Worm (Caenorhabditis elegans) whole organism, L1 larva: ENCODE data around the gene Y73F8A.10.
A peak's percentile ranks its signal among the peaks of the same experiment; 100 is the strongest.

Experiments used
- alr-1 ChIP-seq: fragments of 200-800 bp; sonication (Bioruptor generic); optimal IDR thresholded peaks from 2 replicates; lab custom pipeline; 2018; ENCODE audit warnings: borderline replicate concordance, mild to moderate bottlenecking, missing genetic modification characterization, missing compliant biosample characterization
- ama-1 ChIP-seq: fragments of 150-350 bp; optimal IDR thresholded peaks from 2 replicates; lab custom pipeline; 2014
- ceh-8 ChIP-seq: fragments of 200-800 bp; sonication (Bioruptor generic); optimal IDR thresholded peaks from 2 replicates; lab custom pipeline; 2018; ENCODE audit warnings: mild to moderate bottlenecking, missing genetic modification characterization, moderate library complexity, missing compliant biosample characterization
- ceh-82 ChIP-seq, 3 experiments: fragments of 150-350 bp in 1 of 3; sonication (generic microtip) in 2 of 3; optimal IDR thresholded peaks; 2 replicates each; lab custom pipeline; 2014 to 2017; ENCODE audit warnings: missing biosample characterization in 3 of 3, missing genetic modification characterization in 3 of 3
- ces-1 ChIP-seq: fragments of 150-350 bp; optimal IDR thresholded peaks from 2 replicates; lab custom pipeline; 2014; ENCODE audit warnings: missing biosample characterization, missing genetic modification reagents, missing genetic modification characterization
- dpl-1 ChIP-seq, 3 experiments: fragments of 150-350 bp in 2 of 3; sonication (generic microtip) in 1 of 3; optimal IDR thresholded peaks; 2 replicates each; lab custom pipeline; 2014 to 2017; ENCODE audit warnings: missing biosample characterization in 3 of 3, missing genetic modification characterization in 3 of 3, missing genetic modification reagents in 3 of 3
- dsc-1 ChIP-seq: sonication (generic microtip); optimal IDR thresholded peaks from 2 replicates; lab custom pipeline; 2016; ENCODE audit warnings: mild to moderate bottlenecking, missing genetic modification characterization, missing compliant biosample characterization
- efl-1 ChIP-seq, 4 experiments: fragments of 150-350 bp; optimal IDR thresholded peaks in 3 of 4; peaks in 1 of 4; 1 replicate in 1 of 4; 2 replicates in 3 of 4; lab custom pipeline; 2014; ENCODE audit warnings: missing biosample characterization in 2 of 4, missing genetic modification characterization in 2 of 4, missing genetic modification reagents in 2 of 4
- egl-13 ChIP-seq: sonication (generic microtip); optimal IDR thresholded peaks from 2 replicates; lab custom pipeline; 2016; ENCODE audit warnings: missing genotype, missing genetic modification reagents, missing genetic modification characterization, missing compliant biosample characterization
- egl-27 ChIP-seq, 2 experiments: fragments of 150-350 bp in 1 of 2; sonication (generic microtip); optimal IDR thresholded peaks; 3 replicates each; lab custom pipeline; 2017 to 2018; ENCODE audit warnings: missing biosample characterization in 2 of 2, missing genetic modification characterization in 2 of 2, missing genetic modification reagents in 2 of 2
- elt-3 ChIP-seq, 6 experiments: fragments of 150-350 bp in 1 of 6; sonication (generic microtip); optimal IDR thresholded peaks; 2 replicates each; lab custom pipeline; 2017 to 2018; ENCODE audit warnings: missing biosample characterization in 6 of 6, missing genetic modification characterization in 6 of 6, inconsistent platforms in 1 of 6
- ets-5 ChIP-seq: fragments of 200-800 bp; sonication (Bioruptor generic); IDR thresholded peaks from 2 replicates; pipeline ENCODE4 v1.3.6; 2022; ENCODE audit warnings: missing genetic modification characterization, missing compliant biosample characterization
- fkh-10 ChIP-seq: sonication (generic microtip); optimal IDR thresholded peaks from 2 replicates; lab custom pipeline; 2017; ENCODE audit warnings: missing biosample characterization, missing genetic modification reagents, missing genetic modification characterization
- fkh-8 ChIP-seq: sonication (generic microtip); optimal IDR thresholded peaks from 2 replicates; lab custom pipeline; 2016; ENCODE audit warnings: mild to moderate bottlenecking, missing genetic modification characterization, missing compliant biosample characterization
- grh-1 ChIP-seq: fragments of 200-800 bp; sonication (Bioruptor generic); IDR thresholded peaks from 2 replicates; pipeline ENCODE4 v1.3.6; 2022; ENCODE audit warnings: missing genetic modification reagents, missing genetic modification characterization, missing compliant biosample characterization
- hlh-17 ChIP-seq: fragments of 200-800 bp; sonication (Bioruptor generic); optimal IDR thresholded peaks from 2 replicates; lab custom pipeline; 2018; ENCODE audit warnings: missing genetic modification characterization, mild to moderate bottlenecking, missing compliant biosample characterization, moderate library complexity, borderline replicate concordance
- hpl-2 ChIP-seq: fragments of 150-350 bp; optimal IDR thresholded peaks from 2 replicates; lab custom pipeline; 2014; ENCODE audit warnings: missing biosample characterization, missing genetic modification reagents, missing genetic modification characterization
- irx-1 ChIP-seq: sonication (generic microtip); optimal IDR thresholded peaks from 2 replicates; lab custom pipeline; 2016; ENCODE audit warnings: missing genetic modification characterization, missing compliant biosample characterization
- isw-1 ChIP-seq: fragments of 200-800 bp; sonication (Bioruptor generic); IDR thresholded peaks from 2 replicates; pipeline ENCODE4 v1.3.6; 2022; ENCODE audit warnings: missing genetic modification characterization, missing compliant biosample characterization
- lin-35 ChIP-seq, 2 experiments: fragments of 150-350 bp; optimal IDR thresholded peaks; 2 replicates each; lab custom pipeline; 2014; ENCODE audit warnings: missing biosample characterization in 2 of 2, missing genetic modification characterization in 2 of 2, missing genetic modification reagents in 2 of 2
- lin-39 ChIP-seq: fragments of 150-350 bp; optimal IDR thresholded peaks from 2 replicates; lab custom pipeline; 2014; ENCODE audit warnings: missing biosample characterization, missing genetic modification reagents, missing genetic modification characterization
- lsy-2 ChIP-seq, 2 experiments: fragments of 150-350 bp; optimal IDR thresholded peaks; 2 replicates each; lab custom pipeline; 2014; ENCODE audit warnings: missing biosample characterization in 2 of 2, missing genetic modification characterization in 2 of 2
- mep-1 ChIP-seq: fragments of 150-350 bp; optimal IDR thresholded peaks from 2 replicates; lab custom pipeline; 2014; ENCODE audit warnings: missing biosample characterization, missing genetic modification characterization
- nhr-11 ChIP-seq: fragments of 150-350 bp; optimal IDR thresholded peaks from 2 replicates; lab custom pipeline; 2014; ENCODE audit warnings: missing biosample characterization, missing genetic modification characterization
- nhr-12 ChIP-seq: sonication (generic microtip); optimal IDR thresholded peaks from 2 replicates; lab custom pipeline; 2017; ENCODE audit warnings: missing biosample characterization, missing genetic modification characterization
- nhr-20 ChIP-seq: sonication (generic microtip); optimal IDR thresholded peaks from 2 replicates; lab custom pipeline; 2016; ENCODE audit warnings: mild to moderate bottlenecking, missing genetic modification characterization, missing compliant biosample characterization
- nhr-47 ChIP-seq: sonication (generic microtip); optimal IDR thresholded peaks from 2 replicates; lab custom pipeline; 2016; ENCODE audit warnings: mild to moderate bottlenecking, missing genetic modification characterization, moderate library complexity, missing compliant biosample characterization
- nhr-71 ChIP-seq: sonication (generic microtip); optimal IDR thresholded peaks from 2 replicates; lab custom pipeline; 2016; ENCODE audit warnings: mild to moderate bottlenecking, missing genetic modification characterization, moderate library complexity, missing compliant biosample characterization
- nhr-84 ChIP-seq: sonication (generic microtip); optimal IDR thresholded peaks from 2 replicates; lab custom pipeline; 2017; ENCODE audit warnings: missing biosample characterization, missing genetic modification characterization
- nhr-90 ChIP-seq: sonication (generic microtip); optimal IDR thresholded peaks from 2 replicates; lab custom pipeline; 2016; ENCODE audit warnings: mild to moderate bottlenecking, missing genetic modification characterization, missing compliant biosample characterization; ENCODE audit not compliant: poor library complexity
- rnt-1 ChIP-seq: sonication (generic microtip); optimal IDR thresholded peaks from 2 replicates; lab custom pipeline; 2016; ENCODE audit warnings: mild to moderate bottlenecking, missing genetic modification characterization, moderate library complexity, missing compliant biosample characterization
- skn-1 ChIP-seq: fragments of 150-350 bp; optimal IDR thresholded peaks from 2 replicates; lab custom pipeline; 2014; ENCODE audit warnings: missing biosample characterization, missing genetic modification characterization
- swsn-7 ChIP-seq: sonication (generic microtip); optimal IDR thresholded peaks from 2 replicates; lab custom pipeline; 2016; ENCODE audit warnings: missing genetic modification characterization, missing compliant biosample characterization
- tbx-2 ChIP-seq: sonication (generic microtip); optimal IDR thresholded peaks from 2 replicates; lab custom pipeline; 2016; ENCODE audit warnings: missing genetic modification characterization, missing compliant biosample characterization
- unc-30 ChIP-seq: sonication (generic microtip); optimal IDR thresholded peaks from 2 replicates; lab custom pipeline; 2017; ENCODE audit warnings: missing biosample characterization, missing genetic modification characterization
- unc-86 ChIP-seq: sonication (generic microtip); optimal IDR thresholded peaks from 2 replicates; lab custom pipeline; 2016; ENCODE audit warnings: missing genetic modification characterization, missing compliant biosample characterization
- xbp-1 ChIP-seq: sonication (generic microtip); optimal IDR thresholded peaks from 2 replicates; lab custom pipeline; 2016; ENCODE audit warnings: missing genetic modification characterization, missing compliant biosample characterization
- zip-4 ChIP-seq: fragments of 200-800 bp; sonication (Bioruptor generic); optimal IDR thresholded peaks from 2 replicates; lab custom pipeline; 2018; ENCODE audit warnings: mild to moderate bottlenecking, missing genetic modification characterization, moderate library complexity, missing compliant biosample characterization
- ztf-11 ChIP-seq, 2 experiments: sonication (generic microtip); optimal IDR thresholded peaks; 2 replicates each; lab custom pipeline; 2016 to 2017; ENCODE audit warnings: missing genetic modification characterization in 2 of 2, missing biosample characterization in 1 of 2, missing compliant biosample characterization in 1 of 2

Y73F8A.10 gene

ce11 chrIV:15294040-15294439 is at the start of gene Y73F8A.10:
Gene Y73F8A.10 (plus strand): TSS chrIV:15294340.
- no peak for TF ChIP-seq fkh-10
- TF ChIP-seq, all 84 proteins: peak for 0

DNA sequence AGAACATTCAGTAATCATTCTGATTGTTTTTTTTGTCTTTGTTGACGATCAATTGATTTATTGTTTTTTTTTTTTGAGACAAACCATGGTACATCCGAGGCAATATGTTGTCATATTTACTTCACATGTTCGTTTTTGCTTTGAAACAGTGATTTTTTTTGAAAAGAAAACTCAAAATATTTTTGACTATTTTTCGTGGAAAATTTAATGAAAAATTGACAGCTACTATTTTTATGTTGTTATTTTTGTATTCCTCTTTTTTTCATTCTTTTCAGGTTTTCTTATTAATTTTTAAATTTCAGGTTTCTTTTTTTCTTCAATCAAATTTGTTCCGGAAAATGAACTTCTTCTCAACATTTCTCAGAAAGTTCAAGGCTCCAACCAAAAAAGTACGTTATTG is 48.5 kb upstream of the Y73F8A.10 start, which contains the start of gene Y73F8A.36:
Gene Y73F8A.36 (plus strand): TSS at position 301 of the 400 bp plus-strand sequence.
- TF ChIP-seq tbx-2 (tag; lab: Kevin White, UChicago), result no peak
- no peak for TF ChIP-seq fkh-10
- no peak for TF ChIP-seq mep-1 (tag; lab: Kevin White, UChicago)
- TF ChIP-seq alr-1 (tag; lab: Kevin White, UChicago), result no peak
- no peak for TF ChIP-seq ces-1 (GFP tag; lab: Kevin White, UChicago)
- TF ChIP-seq, all 84 proteins: peak for 0

DNA sequence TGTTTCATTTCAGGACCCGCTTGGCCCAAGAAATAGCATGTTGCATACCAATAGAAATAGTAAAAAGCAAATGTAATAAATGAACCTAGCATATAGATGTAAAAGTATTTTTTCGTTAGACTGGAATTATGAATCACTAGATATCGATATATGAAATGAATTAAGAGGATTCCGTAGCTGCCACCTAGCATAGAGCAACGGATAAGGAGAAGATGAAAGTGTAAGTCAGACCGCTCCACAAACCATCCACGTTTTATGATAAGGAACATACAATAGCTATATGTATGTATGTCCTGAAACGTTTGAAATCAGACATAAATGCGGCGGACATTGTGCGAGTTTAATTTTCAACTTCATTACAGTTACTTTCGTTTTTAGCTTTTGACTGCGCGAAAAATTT is 43.1 kb upstream of the Y73F8A.10 start:
- TF ChIP-seq nhr-90 (tag; lab: Kevin White, UChicago) (no peak), rnt-1 (no peak), alr-1 (tag; lab: Kevin White, UChicago) (no peak), hpl-2 (GFP tag; lab: Kevin White, UChicago) (no peak), ets-5 (GFP tag; lab: Robert Waterston, UW) (no peak), egl-13 (tag; lab: Kevin White, UChicago) (no peak), nhr-84 (tag; lab: Kevin White, UChicago) (no peak), nhr-71 (no peak), fkh-8 (no peak), lin-35 (GFP tag; optimal IDR thresholded peaks at IDR 0.05; lab: Kevin White, UChicago) (no peak), irx-1 (tag; lab: Kevin White, UChicago) (no peak), xbp-1 (tag; lab: Kevin White, UChicago) (no peak), nhr-12 (tag; lab: Kevin White, UChicago) (no peak), ceh-8 (GFP tag; lab: Kevin White, UChicago) (no peak), grh-1 (no peak), lin-39 (tag; lab: Kevin White, UChicago) (no peak)

ce11 chrIV:15252157-15252556 is 42.0 kb upstream of the Y73F8A.10 start, which contains the start of gene srj-42:
Gene srj-42 (minus strand): TSS chrIV:15252257.
- TF ChIP-seq skn-1 (tag; lab: Kevin White, UChicago) (no peak), elt-3 (tag; optimal IDR thresholded peaks at IDR 0.05; lab: Kevin White, UChicago) (no peak), zip-4 (no peak), egl-13 (tag; lab: Kevin White, UChicago) (no peak), egl-27 (tag; optimal IDR thresholded peaks at IDR 0.05; lab: Kevin White, UChicago) (no peak), dpl-1 (GFP tag; optimal IDR thresholded peaks at IDR 0.05; lab: Kevin White, UChicago) (no peak), ceh-8 (GFP tag; lab: Kevin White, UChicago) (no peak), hlh-17 (GFP tag; lab: Kevin White, UChicago) (no peak), fkh-10 (no peak)

ce11 chrIV:15259548-15259947 is 34.6 kb upstream of the Y73F8A.10 start, which contains the start of gene Y73F8A.5:
Gene Y73F8A.5 (plus strand): TSS chrIV:15259868.
- peak; percentile 14 for TF ChIP-seq xbp-1 (tag; lab: Kevin White, UChicago)
- peak in 1 of 2 experiments; percentile 20 for TF ChIP-seq ztf-11 (tag; optimal IDR thresholded peaks at IDR 0.05; lab: Kevin White, UChicago)
- peak; percentile 15 for TF ChIP-seq fkh-10
- TF ChIP-seq dpl-1 (GFP tag; optimal IDR thresholded peaks at IDR 0.05; lab: Kevin White, UChicago), result peak in 1 of 3 experiments; percentile 10
- TF ChIP-seq irx-1 (tag; lab: Kevin White, UChicago), result no peak
- no peak for TF ChIP-seq nhr-11 (tag; lab: Kevin White, UChicago)
- TF ChIP-seq unc-30 (tag; lab: Kevin White, UChicago), result no peak
- TF ChIP-seq lsy-2 (tag; optimal IDR thresholded peaks at IDR 0.05; lab: Kevin White, UChicago), result peak in 1 of 2 experiments; percentile 16
- TF ChIP-seq dsc-1 (tag; lab: Kevin White, UChicago), result no peak
- TF ChIP-seq mep-1 (tag; lab: Kevin White, UChicago), result peak; percentile 54
- TF ChIP-seq isw-1 (GFP tag; lab: Robert Waterston, UW), result peak; percentile 9; the same call in 1 of the 2 replicates
- no peak for TF ChIP-seq nhr-20 (tag; lab: Kevin White, UChicago)
- TF ChIP-seq nhr-71, result no peak
- peak; percentile 25 for TF ChIP-seq swsn-7
- peak; percentile 39 for TF ChIP-seq nhr-47
- peak; percentile 27 to 58 (median 39) for TF ChIP-seq ceh-82 (tag; optimal IDR thresholded peaks at IDR 0.05; lab: Kevin White, UChicago)
- TF ChIP-seq unc-86 (tag; lab: Kevin White, UChicago), result peak; percentile 56
- peak; percentile 49 for TF ChIP-seq fkh-8
- no peak for TF ChIP-seq ama-1 (lab: Kevin White, UChicago)
- peak; percentile 31 to 53 for TF ChIP-seq efl-1 (optimal IDR thresholded peaks at IDR 0.05; lab: Kevin White, UChicago)
- peak in 1 of 2 experiments; percentile 8 for TF ChIP-seq efl-1 (GFP tag; optimal IDR thresholded peaks at IDR 0.05 in 1 of 2; lab: Kevin White, UChicago)
- TF ChIP-seq, all 84 proteins: peak for 13
